Fruit fly (Drosophila melanogaster): ENCODE data around the gene rtp.

- TF ChIP-seq tgo (GFP tag; IDR thresholded peaks at IDR 0.05) = no peak
- no peak for TF ChIP-seq ftz-f1 (GFP tag; optimal IDR thresholded peaks at IDR 0.05)
- TF ChIP-seq sim (GFP tag; IDR thresholded peaks at IDR 0.05) = no peak
- no peak for TF ChIP-seq CG12391 (tag; optimal IDR thresholded peaks at IDR 0.05)
- TF ChIP-seq pita (GFP tag; optimal IDR thresholded peaks at IDR 0.05) = no peak
- TF ChIP-seq insv (GFP tag; optimal IDR thresholded peaks at IDR 0.05) = no peak
- TF ChIP-seq Sox102F (GFP tag; optimal IDR thresholded peaks at IDR 0.05) = no peak
- TF ChIP-seq CG18011 (GFP tag; optimal IDR thresholded peaks at IDR 0.05) = no peak
These were observed 25.0 kb upstream of the rtp start for dm6 chr3R:5261996-5262535.
